In genomic region chr3L:20595834-20596233, dm6 we compare ENCODE assay signal across 3 fruit fly cellular contexts.
A peak's percentile ranks its signal among the peaks of the same experiment; 100 is the strongest.
TF ChIP-seq lines count a peak whose summit lies in the region.

No protein-coding gene starts in this region.

- TF ChIP-seq CTCF in whole organism, embryonic (GFP tag; optimal IDR thresholded peaks at IDR 0.05; lab: Kevin White, UChicago) = no peak

TF ChIP-seq in whole organism, embryonic, 481 proteins besides CTCF, POLR2A, EP300 and RAD21 (continues in another document):
- TF ChIP-seq Oli (tag; optimal IDR thresholded peaks at IDR 0.05; lab: Kevin White, UChicago) (peak; percentile 26), bbx (GFP tag; IDR thresholded peaks at IDR 0.05; lab: Robert Waterston, UW; ENCODE audit: partially characterized antibody) (no peak), CG7839 (tag; optimal IDR thresholded peaks at IDR 0.05; lab: Kevin White, UChicago) (no peak), wdn (GFP tag; IDR thresholded peaks at IDR 0.05; lab: Robert Waterston, UW) (no peak), CG13296 (GFP tag; optimal IDR thresholded peaks at IDR 0.05; lab: Kevin White, UChicago) (no peak), Fer3 (tag; optimal IDR thresholded peaks at IDR 0.05; lab: Kevin White, UChicago) (no peak), zen2 (GFP tag; IDR thresholded peaks at IDR 0.05; lab: Robert Waterston, UW; ENCODE audit: partially characterized antibody) (no peak), CG18262 (tag; optimal IDR thresholded peaks at IDR 0.05; lab: Kevin White, UChicago) (peak; percentile 21), CG2678 (tag; optimal IDR thresholded peaks at IDR 0.05; lab: Kevin White, UChicago) (peak; percentile 1), gem (tag; optimal IDR thresholded peaks at IDR 0.05; lab: Kevin White, UChicago) (peak; percentile 24), Atf-2 (GFP tag; optimal IDR thresholded peaks at IDR 0.05; lab: Kevin White, UChicago) (no peak), row (GFP tag; IDR thresholded peaks at IDR 0.05; lab: Robert Waterston, UW) (0 out of 3 replicates have a peak, but pooled peaks have one; percentile 19), CG7786 (GFP tag; optimal IDR thresholded peaks at IDR 0.05; lab: Kevin White, UChicago) (no peak), CG13123 (GFP tag; optimal IDR thresholded peaks at IDR 0.05; lab: Kevin White, UChicago) (no peak), dm (GFP tag; optimal IDR thresholded peaks at IDR 0.05; lab: Kevin White, UChicago) (no peak), CG10462 (GFP tag; optimal IDR thresholded peaks at IDR 0.05; lab: Kevin White, UChicago) (no peak), CG17361 (GFP tag; IDR thresholded peaks at IDR 0.05; lab: Robert Waterston, UW) (0 out of 3 replicates have a peak, but pooled peaks have one; percentile 29), CG1792 (GFP tag; optimal IDR thresholded peaks at IDR 0.05; lab: Kevin White, UChicago) (no peak), CG4730 (GFP tag; IDR thresholded peaks at IDR 0.05; lab: Robert Waterston, UW) (0 out of 2 replicates have a peak, but pooled peaks have one; percentile 11), gce (GFP tag; IDR thresholded peaks at IDR 0.05; lab: Robert Waterston, UW) (no peak), CG5953 (GFP tag; IDR thresholded peaks at IDR 0.05; lab: Robert Waterston, UW) (no peak), CG3838 (GFP tag; optimal IDR thresholded peaks at IDR 0.05; lab: Kevin White, UChicago) (no peak), CrebB (tag; optimal IDR thresholded peaks at IDR 0.05; lab: Kevin White, UChicago) (no peak), dmrt99B (tag; optimal IDR thresholded peaks at IDR 0.05; lab: Kevin White, UChicago) (peak; percentile 3), CG9932 (GFP tag; IDR thresholded peaks at IDR 0.05; lab: Robert Waterston, UW) (no peak), phol (tag; optimal IDR thresholded peaks at IDR 0.05; lab: Kevin White, UChicago) (peak; percentile 2), CG31441 (GFP tag; IDR thresholded peaks at IDR 0.05; lab: Robert Waterston, UW) (peak; percentile 32; the same call in 1 of the 2 replicates), lola (GFP tag; optimal IDR thresholded peaks at IDR 0.05; lab: Kevin White, UChicago) (peak in 1 of 3 experiments; percentile 1), CG11504 (tag; optimal IDR thresholded peaks at IDR 0.05; lab: Kevin White, UChicago) (peak; percentile 37), CG8089 (GFP tag; optimal IDR thresholded peaks at IDR 0.05; lab: Kevin White, UChicago) (no peak)

TF ChIP-seq in whole organism, prepupa, 60 proteins besides CTCF, POLR2A, EP300 and RAD21 (continues in another document):
- TF ChIP-seq CG6276 (GFP tag; optimal IDR thresholded peaks at IDR 0.05; lab: Kevin White, UChicago) (no peak), Blimp-1 (GFP tag; optimal IDR thresholded peaks at IDR 0.05; lab: Kevin White, UChicago) (no peak), dac (GFP tag; optimal IDR thresholded peaks at IDR 0.05; lab: Kevin White, UChicago) (no peak), CG31627 (GFP tag; optimal IDR thresholded peaks at IDR 0.05; lab: Kevin White, UChicago) (no peak), dsx (GFP tag; optimal IDR thresholded peaks at IDR 0.05; lab: Kevin White, UChicago; ENCODE audit: poor library complexity, severe bottlenecking) (no peak), Eip78C (GFP tag; lab: Kevin White, UChicago) (peak; percentile 75), CG8119 (GFP tag; IDR thresholded peaks at IDR 0.05; lab: Robert Waterston, UW) (no peak), net (GFP tag; optimal IDR thresholded peaks at IDR 0.05; lab: Kevin White, UChicago) (peak; percentile 13), Sox15 (GFP tag; optimal IDR thresholded peaks at IDR 0.05; lab: Kevin White, UChicago) (no peak), CG11902 (GFP tag; optimal IDR thresholded peaks at IDR 0.05; lab: Kevin White, UChicago) (no peak), Eip93F (GFP tag; optimal IDR thresholded peaks at IDR 0.05; lab: Kevin White, UChicago) (no peak), CG6808 (GFP tag; optimal IDR thresholded peaks at IDR 0.05; lab: Kevin White, UChicago) (peak; percentile 16), acj6 (GFP tag; optimal IDR thresholded peaks at IDR 0.05; lab: Kevin White, UChicago) (peak; percentile 23), CG6792 (GFP tag; optimal IDR thresholded peaks at IDR 0.05; lab: Kevin White, UChicago) (no peak), spab (GFP tag; optimal IDR thresholded peaks at IDR 0.05; lab: Kevin White, UChicago) (no peak), CG7368 (GFP tag; optimal IDR thresholded peaks at IDR 0.05; lab: Kevin White, UChicago) (no peak), Ets96B (tag; optimal IDR thresholded peaks at IDR 0.05; lab: Kevin White, UChicago) (no peak), achi (GFP tag; optimal IDR thresholded peaks at IDR 0.05; lab: Kevin White, UChicago) (no peak), CG3919 (GFP tag; optimal IDR thresholded peaks at IDR 0.05; lab: Kevin White, UChicago) (peak; percentile 18), CG9139 (GFP tag; optimal IDR thresholded peaks at IDR 0.05; lab: Kevin White, UChicago) (no peak), ss (GFP tag; optimal IDR thresholded peaks at IDR 0.05; lab: Kevin White, UChicago) (no peak), Gug (GFP tag; IDR thresholded peaks at IDR 0.05; lab: Robert Waterston, UW) (no peak), Hr39 (GFP tag; optimal IDR thresholded peaks at IDR 0.05; lab: Kevin White, UChicago) (no peak), Eip75B (GFP tag; optimal IDR thresholded peaks at IDR 0.05; lab: Kevin White, UChicago) (no peak), Ets21C (GFP tag; optimal IDR thresholded peaks at IDR 0.05; lab: Kevin White, UChicago) (no peak), pdm3 (GFP tag; optimal IDR thresholded peaks at IDR 0.05; lab: Kevin White, UChicago) (no peak), Sox102F (GFP tag; optimal IDR thresholded peaks at IDR 0.05; lab: Kevin White, UChicago) (no peak), fd85E (GFP tag; optimal IDR thresholded peaks at IDR 0.05; lab: Kevin White, UChicago) (no peak), OdsH (GFP tag; optimal IDR thresholded peaks at IDR 0.05; lab: Kevin White, UChicago) (peak; percentile 21), CG11294 (GFP tag; IDR thresholded peaks at IDR 0.05; lab: Robert Waterston, UW) (no peak), Smox (GFP tag; optimal IDR thresholded peaks at IDR 0.05; lab: Kevin White, UChicago) (no peak), Met (GFP tag; optimal IDR thresholded peaks at IDR 0.05; lab: Kevin White, UChicago) (peak; percentile 14), topi (GFP tag; optimal IDR thresholded peaks at IDR 0.05; lab: Kevin White, UChicago) (no peak), CG16779 (tag; optimal IDR thresholded peaks at IDR 0.05; lab: Kevin White, UChicago) (no peak)

TF ChIP-seq in whole organism, pupa, 21 proteins besides CTCF, POLR2A, EP300 and RAD21:
- TF ChIP-seq CG14655 (GFP tag; optimal IDR thresholded peaks at IDR 0.05; lab: Kevin White, UChicago) (peak; percentile 50), CG13204 (GFP tag; optimal IDR thresholded peaks at IDR 0.05; lab: Kevin White, UChicago) (no peak), rn (GFP tag; IDR thresholded peaks at IDR 0.05; lab: Robert Waterston, UW) (no peak), Pif1A (GFP tag; optimal IDR thresholded peaks at IDR 0.05; lab: Kevin White, UChicago) (no peak), CG9948 (tag; optimal IDR thresholded peaks at IDR 0.05; lab: Kevin White, UChicago) (peak; percentile 12), CG8301 (tag; optimal IDR thresholded peaks at IDR 0.05; lab: Kevin White, UChicago) (peak; percentile 0), CG15710 (tag; optimal IDR thresholded peaks at IDR 0.05; lab: Kevin White, UChicago) (no peak), Ets98B (GFP tag; IDR thresholded peaks at IDR 0.05; lab: Robert Waterston, UW) (0 out of 2 replicates have a peak, but pooled peaks have one; percentile 8)
